Fruit fly (Drosophila melanogaster) whole organism, embryonic: ENCODE results near the gene timeout.

Experiments
- Atf6 ChIP-seq: fragments of 200-800 bp; sonication (Bioruptor generic); IDR thresholded peaks from 2 replicates; pipeline ENCODE4 v1.3.6; 2022; ENCODE audit warnings: missing biosample characterization, missing genetic modification characterization
- BEAF-32 ChIP-seq: fragments of 200-800 bp; sonication (Bioruptor generic); optimal IDR thresholded peaks from 3 replicates; lab custom pipeline; 2017; ENCODE audit warnings: missing biosample characterization, missing genetic modification characterization, mild to moderate bottlenecking, moderate library complexity, missing genetic modification reagents
- CG11247 ChIP-seq: fragments of 200-800 bp; sonication (Bioruptor generic); IDR thresholded peaks from 2 replicates; pipeline ENCODE4 v1.3.6; 2022; ENCODE audit warnings: missing biosample characterization, missing genetic modification characterization
- CG11456 ChIP-seq: fragments of 200-800 bp; sonication (Bioruptor generic); IDR thresholded peaks from 3 replicates; pipeline ENCODE4 v1.3.6; 2022; ENCODE audit warnings: missing biosample characterization, missing genetic modification characterization
- CG12155 ChIP-seq: fragments of 200-800 bp; sonication (Bioruptor generic); optimal IDR thresholded peaks from 3 replicates; lab custom pipeline; 2016; ENCODE audit warnings: missing biosample characterization, missing genetic modification characterization
- CG15011 ChIP-seq: fragments of 200-800 bp; sonication (Bioruptor generic); optimal IDR thresholded peaks from 3 replicates; lab custom pipeline; 2018; ENCODE audit warnings: missing biosample characterization, mild to moderate bottlenecking, missing genetic modification characterization
- CG1602 ChIP-seq: fragments of 200-800 bp; sonication (Bioruptor generic); optimal IDR thresholded peaks from 3 replicates; lab custom pipeline; 2016; ENCODE audit warnings: missing biosample characterization, missing genetic modification characterization
- CG1603 ChIP-seq: fragments of 200-800 bp; sonication (Bioruptor generic); optimal IDR thresholded peaks from 2 replicates; lab custom pipeline; 2019; ENCODE audit warnings: missing biosample characterization, mild to moderate bottlenecking, missing genetic modification characterization, moderate library complexity
- CG16779 ChIP-seq: fragments of 200-800 bp; sonication (Bioruptor generic); IDR thresholded peaks from 2 replicates; pipeline ENCODE4 v1.3.6; 2022; ENCODE audit warnings: missing biosample characterization, missing genetic modification characterization
- CG17568 ChIP-seq: fragments of 200-800 bp; sonication (Bioruptor generic); optimal IDR thresholded peaks from 2 replicates; lab custom pipeline; 2018; ENCODE audit warnings: missing biosample characterization, mild to moderate bottlenecking, missing genetic modification characterization, moderate library complexity
- CG2129 ChIP-seq: fragments of 200-800 bp; sonication (Bioruptor generic); IDR thresholded peaks from 2 replicates; pipeline ENCODE4 v1.3.6; 2022; ENCODE audit warnings: missing biosample characterization, missing genetic modification characterization; ENCODE audit not compliant: partially characterized antibody
- CG30020 ChIP-seq: fragments of 200-800 bp; optimal IDR thresholded peaks from 2 replicates; lab custom pipeline; 2019; ENCODE audit warnings: missing biosample characterization, mild to moderate bottlenecking, missing genetic modification characterization, moderate library complexity
- CG33213 ChIP-seq: fragments of 200-800 bp; sonication (Bioruptor generic); optimal IDR thresholded peaks from 3 replicates; lab custom pipeline; 2016; ENCODE audit warnings: missing biosample characterization, missing genetic modification characterization
- CG34376 ChIP-seq: fragments of 200-800 bp; sonication (Bioruptor generic); optimal IDR thresholded peaks from 2 replicates; lab custom pipeline; 2018; ENCODE audit warnings: missing biosample characterization, mild to moderate bottlenecking, missing genetic modification characterization
- CG4282 ChIP-seq: fragments of 200-800 bp; sonication (Bioruptor generic); optimal IDR thresholded peaks from 2 replicates; lab custom pipeline; 2016; ENCODE audit warnings: missing biosample characterization, missing genetic modification characterization
- CG5180 ChIP-seq: fragments of 200-800 bp; sonication (Bioruptor generic); optimal IDR thresholded peaks from 3 replicates; lab custom pipeline; 2017; ENCODE audit warnings: missing biosample characterization, missing genetic modification characterization, mild to moderate bottlenecking, moderate library complexity, missing genetic modification reagents
- CG7556 ChIP-seq: fragments of 200-800 bp; sonication (Bioruptor generic); optimal IDR thresholded peaks from 2 replicates; lab custom pipeline; 2017; ENCODE audit warnings: missing biosample characterization, mild to moderate bottlenecking, missing genetic modification characterization
- CG7839 ChIP-seq: fragments of 200-800 bp; sonication (Bioruptor generic); optimal IDR thresholded peaks from 3 replicates; lab custom pipeline; 2018; ENCODE audit warnings: missing biosample characterization, mild to moderate bottlenecking, missing genetic modification characterization, moderate library complexity
- CG7987 ChIP-seq: fragments of 200-800 bp; sonication (Bioruptor generic); optimal IDR thresholded peaks from 2 replicates; lab custom pipeline; 2018; ENCODE audit warnings: missing biosample characterization, mild to moderate bottlenecking, missing genetic modification characterization, moderate library complexity
- CG8478 ChIP-seq: fragments of >200 bp; optimal IDR thresholded peaks from 2 replicates; lab custom pipeline; 2018
- CG9797 ChIP-seq: fragments of 200-800 bp; sonication (Bioruptor generic); optimal IDR thresholded peaks from 3 replicates; lab custom pipeline; 2018; ENCODE audit warnings: missing biosample characterization, mild to moderate bottlenecking, missing genetic modification characterization
- Camta ChIP-seq: fragments of 200-800 bp; sonication (Bioruptor generic); optimal IDR thresholded peaks from 2 replicates; lab custom pipeline; 2016; ENCODE audit warnings: missing biosample characterization, missing genetic modification characterization
- CrebB ChIP-seq: fragments of 200-800 bp; sonication (Bioruptor generic); optimal IDR thresholded peaks from 3 replicates; lab custom pipeline; 2018; ENCODE audit warnings: missing biosample characterization, mild to moderate bottlenecking, missing genetic modification characterization
- D ChIP-seq, 2 experiments: fragments of 200-800 bp in 1 of 2; fragments of >200 bp in 1 of 2; sonication (Bioruptor generic) in 1 of 2; optimal IDR thresholded peaks; 2 replicates in 1 of 2; 3 replicates in 1 of 2; lab custom pipeline; 2017; ENCODE audit warnings: mild to moderate bottlenecking in 1 of 2, missing biosample characterization in 1 of 2, missing genetic modification characterization in 1 of 2, missing genetic modification reagents in 1 of 2
- Deaf1 ChIP-seq: fragments of 200-800 bp; optimal IDR thresholded peaks from 3 replicates; lab custom pipeline; 2019; ENCODE audit warnings: missing biosample characterization, mild to moderate bottlenecking, missing genetic modification characterization, moderate library complexity
- Fer1 ChIP-seq: fragments of 200-800 bp; sonication (Bioruptor generic); optimal IDR thresholded peaks from 2 replicates; lab custom pipeline; 2017; ENCODE audit warnings: missing biosample characterization, mild to moderate bottlenecking, missing genetic modification characterization
- H15 ChIP-seq: fragments of 200-800 bp; sonication (Bioruptor generic); IDR thresholded peaks from 3 replicates; pipeline ENCODE4 v1.3.6; 2022; ENCODE audit warnings: missing biosample characterization, missing genetic modification characterization
- Lhr ChIP-seq: fragments of 200-800 bp; sonication (Bioruptor generic); optimal IDR thresholded peaks from 3 replicates; lab custom pipeline; 2017; ENCODE audit warnings: mild to moderate bottlenecking, missing biosample characterization, missing genetic modification reagents, missing genetic modification characterization
- Med ChIP-seq: fragments of 200-800 bp; sonication (Bioruptor generic); peaks from one replicate; lab custom pipeline; 2016; ENCODE audit warnings: missing biosample characterization, missing genetic modification characterization, mild to moderate bottlenecking, inconsistent platforms, moderate library complexity
- NC2α ChIP-seq: fragments of 200-800 bp; sonication (Bioruptor generic); optimal IDR thresholded peaks from 2 replicates; lab custom pipeline; 2016; ENCODE audit warnings: missing biosample characterization, missing genetic modification characterization
- NC2β ChIP-seq: fragments of 200-800 bp; sonication (Bioruptor generic); optimal IDR thresholded peaks from 2 replicates; lab custom pipeline; 2016; ENCODE audit warnings: missing biosample characterization, missing genetic modification characterization
- Optix ChIP-seq: fragments of 200-800 bp; sonication (Bioruptor generic); IDR thresholded peaks from 3 replicates; pipeline ENCODE4 v1.3.6; 2022; ENCODE audit warnings: missing biosample characterization, missing genetic modification characterization
- YL-1 ChIP-seq: fragments of 200-800 bp; sonication (Bioruptor generic); optimal IDR thresholded peaks from 3 replicates; lab custom pipeline; 2017; ENCODE audit warnings: missing biosample characterization, mild to moderate bottlenecking, missing genetic modification characterization
- ap ChIP-seq: fragments of 200-800 bp; sonication (Bioruptor generic); IDR thresholded peaks from 2 replicates; pipeline ENCODE4 v1.3.6; 2022; ENCODE audit warnings: missing biosample characterization, missing genetic modification characterization
- danr ChIP-seq: fragments of 200-800 bp; sonication (Bioruptor generic); IDR thresholded peaks from 2 replicates; pipeline ENCODE4 v1.3.6; 2022; ENCODE audit warnings: missing biosample characterization, missing genetic modification characterization
- grn ChIP-seq: fragments of 200-800 bp; sonication (Bioruptor generic); optimal IDR thresholded peaks from 3 replicates; lab custom pipeline; 2017; ENCODE audit warnings: missing biosample characterization, missing genetic modification characterization
- ham ChIP-seq: fragments of 200-800 bp; sonication (Bioruptor generic); IDR thresholded peaks from 2 replicates; pipeline ENCODE4 v1.3.6; 2022; ENCODE audit warnings: missing biosample characterization, missing genetic modification characterization
- hbn ChIP-seq: fragments of 200-800 bp; sonication (Bioruptor generic); IDR thresholded peaks from 2 replicates; pipeline ENCODE4 v1.3.6; 2022; ENCODE audit warnings: missing biosample characterization, missing genetic modification characterization; ENCODE audit not compliant: partially characterized antibody
- her ChIP-seq: fragments of 200-800 bp; sonication (Bioruptor generic); optimal IDR thresholded peaks from 2 replicates; lab custom pipeline; 2016; ENCODE audit warnings: missing biosample characterization, missing genetic modification characterization
- ken ChIP-seq: fragments of 200-800 bp; sonication (Bioruptor generic); IDR thresholded peaks from 3 replicates; pipeline ENCODE4 v1.3.6; 2022; ENCODE audit warnings: missing biosample characterization, missing genetic modification characterization
- lbe ChIP-seq: fragments of 200-800 bp; sonication (Bioruptor generic); optimal IDR thresholded peaks from 2 replicates; lab custom pipeline; 2016; ENCODE audit warnings: missing biosample characterization, mild to moderate bottlenecking, missing genetic modification characterization
- lmd ChIP-seq: fragments of 200-800 bp; sonication (Bioruptor generic); IDR thresholded peaks from 2 replicates; pipeline ENCODE4 v1.3.6; 2022; ENCODE audit warnings: missing biosample characterization, missing genetic modification characterization
- mam ChIP-seq: fragments of 200-800 bp; sonication (Bioruptor generic); optimal IDR thresholded peaks from 3 replicates; lab custom pipeline; 2016; ENCODE audit warnings: missing biosample characterization, missing genetic modification characterization
- nerfin-2 ChIP-seq: fragments of 200-800 bp; sonication (Bioruptor generic); IDR thresholded peaks from 2 replicates; pipeline ENCODE4 v1.3.6; 2022; ENCODE audit warnings: missing biosample characterization, missing genetic modification characterization; ENCODE audit not compliant: partially characterized antibody
- pzg ChIP-seq: fragments of 200-800 bp; sonication (Bioruptor generic); optimal IDR thresholded peaks from 3 replicates; lab custom pipeline; 2018; ENCODE audit warnings: missing biosample characterization, mild to moderate bottlenecking, missing genetic modification characterization, moderate library complexity
- shn ChIP-seq: fragments of 200-800 bp; sonication (Bioruptor generic); optimal IDR thresholded peaks from 3 replicates; lab custom pipeline; 2016; ENCODE audit warnings: missing biosample characterization, missing genetic modification characterization
- sim ChIP-seq: fragments of 200-800 bp; sonication (Bioruptor generic); IDR thresholded peaks from 2 replicates; pipeline ENCODE4 v1.3.6; 2022; ENCODE audit warnings: missing biosample characterization, missing genetic modification characterization
- stwl ChIP-seq: fragments of 200-800 bp; sonication (Bioruptor generic); optimal IDR thresholded peaks from 3 replicates; lab custom pipeline; 2018; ENCODE audit warnings: missing biosample characterization, mild to moderate bottlenecking, missing genetic modification characterization, moderate library complexity
- ttk ChIP-seq: fragments of 200-800 bp; sonication (Bioruptor generic); IDR thresholded peaks from 2 replicates; pipeline ENCODE4 v2.1.2; 2022; ENCODE audit warnings: missing biosample characterization, missing genetic modification characterization
- vvl ChIP-seq: fragments of 200-800 bp; sonication (Bioruptor generic); IDR thresholded peaks from 2 replicates; pipeline ENCODE4 v1.3.6; 2022; ENCODE audit warnings: missing biosample characterization, missing genetic modification characterization

timeout gene

DNA sequence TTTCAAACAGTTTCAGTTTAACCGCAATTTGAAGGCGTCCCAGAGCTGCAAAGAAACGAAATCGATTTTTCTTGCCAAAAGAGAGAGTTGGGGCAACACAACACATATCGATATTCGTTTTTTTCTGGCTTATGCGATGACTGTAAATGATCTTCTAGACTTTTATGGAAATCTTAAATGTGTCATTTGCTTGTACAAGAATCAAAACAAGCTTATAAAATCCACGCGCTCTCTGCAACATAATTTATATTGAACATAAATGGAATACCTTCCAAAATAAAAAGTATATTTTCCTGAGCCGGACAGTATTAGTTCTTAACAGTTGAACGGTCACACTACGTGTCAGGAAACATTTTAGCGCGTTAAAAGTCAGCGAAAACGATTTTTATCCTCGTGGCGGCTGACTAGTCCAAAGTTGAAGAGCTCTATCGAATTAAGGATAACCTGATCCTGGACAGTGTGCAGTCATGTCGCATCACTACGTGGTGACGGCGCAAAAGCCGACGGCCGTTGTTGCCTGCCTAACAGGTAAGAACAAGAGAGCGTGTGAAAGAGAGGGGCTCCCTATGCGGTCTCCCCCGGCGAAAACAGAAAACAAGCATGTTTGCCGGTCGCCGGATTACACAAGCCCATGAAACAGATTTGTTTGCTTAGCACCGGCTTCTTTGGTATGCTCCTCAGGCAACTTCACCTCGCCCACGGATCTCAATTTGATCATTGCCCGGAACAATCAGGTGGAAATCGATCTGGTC, 36.3 kb upstream of the timeout start, which contains the start of gene pic (continued):
- no peak for TF ChIP-seq ken (GFP tag; lab: Robert Waterston, UW)
- peak; percentile 37 for TF ChIP-seq CG33213 (GFP tag; lab: Kevin White, UChicago)
- no peak for TF ChIP-seq CG11247 (GFP tag; lab: Robert Waterston, UW)
- TF ChIP-seq Optix (GFP tag; lab: Robert Waterston, UW), result no peak
- peak; percentile 57; the same call in 1 of the 2 replicates for TF ChIP-seq nerfin-2
- peak; percentile 50 for TF ChIP-seq Lhr (GFP tag; lab: Kevin White, UChicago)
- peak; percentile 77 for TF ChIP-seq pzg
- no peak for TF ChIP-seq CG34376 (GFP tag; lab: Kevin White, UChicago)
- peak; percentile 76 for TF ChIP-seq Med (GFP tag; lab: Kevin White, UChicago)
- no peak for TF ChIP-seq CG8478 (lab: Kevin White, UChicago)
- TF ChIP-seq mam (GFP tag; lab: Kevin White, UChicago), result peak; percentile 6
- no peak for TF ChIP-seq CG11456
- no peak for TF ChIP-seq CrebB (tag; lab: Kevin White, UChicago)
- no peak for TF ChIP-seq CG1603
- TF ChIP-seq CG7556, result no peak
- no peak for TF ChIP-seq CG1602 (GFP tag; lab: Kevin White, UChicago)
- peak; percentile 16 for TF ChIP-seq NC2β (GFP tag; lab: Kevin White, UChicago)
- TF ChIP-seq stwl (tag; lab: Kevin White, UChicago), result peak; percentile 58
- TF ChIP-seq CG30020 (tag; lab: Kevin White, UChicago), result peak; percentile 27
- no peak for TF ChIP-seq Camta (GFP tag; lab: Kevin White, UChicago)
- TF ChIP-seq danr (GFP tag; lab: Robert Waterston, UW), result no peak
- no peak for TF ChIP-seq ap (GFP tag; lab: Robert Waterston, UW)
- no peak for TF ChIP-seq grn (GFP tag; lab: Kevin White, UChicago)
- TF ChIP-seq D (optimal IDR thresholded peaks at IDR 0.05; lab: Kevin White, UChicago), result no peak
- TF ChIP-seq D (GFP tag; optimal IDR thresholded peaks at IDR 0.05; lab: Kevin White, UChicago), result no peak
- TF ChIP-seq her, result no peak
- TF ChIP-seq lmd (GFP tag; lab: Robert Waterston, UW), result no peak
- peak; percentile 89 for TF ChIP-seq BEAF-32
- TF ChIP-seq YL-1 (GFP tag; lab: Kevin White, UChicago), result peak; percentile 55
- TF ChIP-seq vvl (GFP tag; lab: Robert Waterston, UW), result no peak
- no peak for TF ChIP-seq Atf6 (GFP tag; lab: Robert Waterston, UW)
- no peak for TF ChIP-seq CG17568 (GFP tag; lab: Kevin White, UChicago)
- peak; percentile 69 for TF ChIP-seq CG2129
- no peak for TF ChIP-seq ham (GFP tag; lab: Robert Waterston, UW)
- TF ChIP-seq CG12155 (GFP tag; lab: Kevin White, UChicago), result no peak
- no peak for TF ChIP-seq shn
- no peak for TF ChIP-seq sim (GFP tag; lab: Robert Waterston, UW)
- no peak for TF ChIP-seq CG7987 (GFP tag; lab: Kevin White, UChicago)
- no peak for TF ChIP-seq CG16779 (GFP tag; lab: Robert Waterston, UW)
- TF ChIP-seq NC2α (GFP tag; lab: Kevin White, UChicago), result no peak
- no peak for TF ChIP-seq Deaf1 (tag; lab: Kevin White, UChicago)
- TF ChIP-seq CG15011 (GFP tag; lab: Kevin White, UChicago), result no peak
- peak; percentile 84 for TF ChIP-seq hbn (GFP tag; lab: Robert Waterston, UW)
- TF ChIP-seq CG5180 (GFP tag; lab: Kevin White, UChicago), result no peak
- TF ChIP-seq lbe (GFP tag; lab: Kevin White, UChicago), result no peak
- no peak for TF ChIP-seq ttk (GFP tag; lab: Robert Waterston, UW)
- TF ChIP-seq Fer1 (GFP tag; lab: Kevin White, UChicago), result no peak
- TF ChIP-seq CG9797 (GFP tag; lab: Kevin White, UChicago), result peak; percentile 87
- TF ChIP-seq CG4282 (GFP tag; lab: Kevin White, UChicago), result no peak
- no peak for TF ChIP-seq H15 (GFP tag; lab: Robert Waterston, UW)
- no peak for TF ChIP-seq CG7839 (tag; lab: Kevin White, UChicago)
